Fruit fly (Drosophila melanogaster) Kc167 (cell line): ENCODE results near the gene DZIP1.

ENCODE experiments used
- Myc ChIP-seq: fragments of >200 bp; optimal IDR thresholded peaks from 2 replicates; lab custom pipeline; 2017; ENCODE audit warnings: missing external identifiers
- h ChIP-seq: fragments of >200 bp; optimal IDR thresholded peaks from 3 replicates; lab custom pipeline; 2018; ENCODE audit warnings: missing external identifiers
- insv ChIP-seq: fragments of >200 bp; optimal IDR thresholded peaks from 3 replicates; lab custom pipeline; 2018; ENCODE audit warnings: missing external identifiers
- psq ChIP-seq: fragments of >200 bp; optimal IDR thresholded peaks from 2 replicates; lab custom pipeline; 2017; ENCODE audit warnings: missing external identifiers

- no peak for TF ChIP-seq Myc (lab: Kevin White, UChicago)
- TF ChIP-seq insv (lab: Kevin White, UChicago): no peak
- TF ChIP-seq psq (lab: Kevin White, UChicago): no peak
- TF ChIP-seq h: no peak
Observed at dm6 chr3R:24481040-24481439, 34.0 kb upstream of the DZIP1 start.
